Fruit fly (Drosophila melanogaster) whole organism, larva: ENCODE results near the gene hng2.

ENCODE experiments used
- noc ChIP-seq: fragments of 200-800 bp; sonication (Bioruptor generic); optimal IDR thresholded peaks from 3 replicates; lab custom pipeline; 2019; ENCODE audit warnings: missing biosample characterization, mild to moderate bottlenecking, missing genetic modification characterization, moderate library complexity

hng2 gene

dm6 chr3R:8806104-8806503, at the start of gene hng2:
hng2 (plus strand) TSS chr3R:8806322.
- TF ChIP-seq noc (tag; lab: Kevin White, UChicago), result no peak

dm6 chr3R:8767998-8768397, 38.1 kb upstream of the hng2 start, which contains the start of the genes CG34135 and CG11768:
CG34135 (minus strand) TSS chr3R:8768191.
CG11768 (minus strand) TSS chr3R:8768200.
- no peak for TF ChIP-seq noc (tag; lab: Kevin White, UChicago)

- no peak for TF ChIP-seq noc (tag; lab: Kevin White, UChicago)
These were observed 37.0 kb upstream of the hng2 start, which contains the start of gene CG8236 for dm6 chr3R:8769094-8769493. CG8236 (plus strand) TSS chr3R:8769394.

dm6 chr3R:8772591-8772990, 33.5 kb upstream of the hng2 start, which contains the start of gene CG13318:
CG13318 (minus strand) TSS chr3R:8772691.
- no peak for TF ChIP-seq noc (tag; lab: Kevin White, UChicago)

- no peak for TF ChIP-seq noc (tag; lab: Kevin White, UChicago)
These were observed 33.0 kb upstream of the hng2 start, which contains the start of gene CG34301 for dm6 chr3R:8773135-8773534. CG34301 (plus strand) TSS chr3R:8773435.

- TF ChIP-seq noc (tag; lab: Kevin White, UChicago), result no peak
These were observed 26.3 kb upstream of the hng2 start, which contains the start of gene CG33191 for dm6 chr3R:8779823-8780222. CG33191 (minus strand) TSS chr3R:8779923.

dm6 chr3R:8780689-8781088, 25.4 kb upstream of the hng2 start, which contains the start of gene CG33189:
CG33189 (minus strand) TSS chr3R:8780789.
- TF ChIP-seq noc (tag; lab: Kevin White, UChicago), result no peak

dm6 chr3R:8784788-8785187, 21.3 kb upstream of the hng2 start:
- no peak for TF ChIP-seq noc (tag; lab: Kevin White, UChicago)

dm6 chr3R:8785451-8785850, 20.7 kb upstream of the hng2 start:
- TF ChIP-seq noc (tag; lab: Kevin White, UChicago), result no peak

dm6 chr3R:8787538-8788282, 18.4 kb upstream of the hng2 start:
- TF ChIP-seq noc (tag; lab: Kevin White, UChicago), result no peak

- no peak for TF ChIP-seq noc (tag; lab: Kevin White, UChicago)
These were observed 17.3 kb upstream of the hng2 start for dm6 chr3R:8788722-8789400.

dm6 chr3R:8792463-8793175, 13.5 kb upstream of the hng2 start:
- TF ChIP-seq noc (tag; lab: Kevin White, UChicago), result no peak

- TF ChIP-seq noc (tag; lab: Kevin White, UChicago), result no peak
These were observed 12.4 kb upstream of the hng2 start for dm6 chr3R:8793726-8794125.

- no peak for TF ChIP-seq noc (tag; lab: Kevin White, UChicago)
These were observed 11.7 kb upstream of the hng2 start, which contains the start of gene Ir85a for dm6 chr3R:8794384-8794783. Ir85a (plus strand) TSS chr3R:8794684.

dm6 chr3R:8798332-8798731, 7.8 kb upstream of the hng2 start:
- no peak for TF ChIP-seq noc (tag; lab: Kevin White, UChicago)

dm6 chr3R:8799866-8800265, 6.3 kb upstream of the hng2 start:
- TF ChIP-seq noc (tag; lab: Kevin White, UChicago), result no peak
